Worm (Caenorhabditis elegans) whole organism, L4/young adult: Measurements from ENCODE around the gene R05G9.5.

Experiments
- W03F9.2 ChIP-seq: fragments of 150-350 bp; optimal IDR thresholded peaks from 2 replicates; lab custom pipeline; 2014; ENCODE audit warnings: missing biosample characterization, missing genetic modification characterization
- dao-5 ChIP-seq: sonication (generic microtip); optimal IDR thresholded peaks from 2 replicates; lab custom pipeline; 2016; ENCODE audit warnings: missing genotype, missing genetic modification characterization, moderate library complexity, missing compliant biosample characterization
- him-1 ChIP-seq: sonication (generic microtip); optimal IDR thresholded peaks from 2 replicates; lab custom pipeline; 2016; ENCODE audit warnings: missing genotype, missing genetic modification reagents, missing genetic modification characterization, missing compliant biosample characterization

DNA sequence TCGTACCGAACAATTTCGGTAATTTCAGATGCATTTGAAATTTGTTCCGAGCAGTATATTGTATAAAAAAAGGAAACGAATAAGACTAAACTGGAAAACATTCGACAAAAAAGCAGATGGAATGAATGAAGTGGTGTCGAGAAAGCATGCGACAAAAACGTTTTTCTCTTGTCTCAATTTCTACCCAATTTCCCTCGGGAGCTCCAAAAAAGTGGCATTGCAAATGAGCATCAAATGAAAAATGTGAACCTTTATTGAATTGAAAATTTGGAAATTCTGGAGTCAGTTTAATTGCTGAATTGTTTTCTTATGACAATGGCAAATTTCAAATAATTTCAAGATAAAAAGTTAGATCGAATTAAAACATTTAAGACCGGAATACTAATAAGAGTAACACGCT lies at the start of gene R05G9.5:
- no peak for TF ChIP-seq W03F9.2 (tag; lab: Kevin White, UChicago)
- TF ChIP-seq him-1 = no peak
- no peak for TF ChIP-seq dao-5 (tag; lab: Kevin White, UChicago)
